Worm (Caenorhabditis elegans) whole organism, mixed stage, embryonic: Measurements from ENCODE around the gene C55A6.7.

Source experiments
- blmp-1 ChIP-seq: fragments of 150-350 bp; optimal IDR thresholded peaks from 2 replicates; lab custom pipeline; 2014; ENCODE audit warnings: missing biosample characterization, missing genetic modification characterization
- ceh-39 ChIP-seq: fragments of 150-350 bp; optimal IDR thresholded peaks from 2 replicates; lab custom pipeline; 2014; ENCODE audit warnings: missing biosample characterization, missing genetic modification characterization
- ceh-43 ChIP-seq: fragments of 200-800 bp; sonication (Bioruptor generic); optimal IDR thresholded peaks from 2 replicates; lab custom pipeline; 2018; ENCODE audit warnings: mild to moderate bottlenecking, missing genetic modification characterization, moderate library complexity, missing compliant biosample characterization
- ceh-83 ChIP-seq: fragments of 200-800 bp; sonication (Bioruptor generic); optimal IDR thresholded peaks from 2 replicates; lab custom pipeline; 2018; ENCODE audit warnings: mild to moderate bottlenecking, missing genetic modification characterization, missing compliant biosample characterization
- ces-1 ChIP-seq: fragments of 150-350 bp; optimal IDR thresholded peaks from 2 replicates; lab custom pipeline; 2014; ENCODE audit warnings: missing biosample characterization, missing genetic modification reagents, missing genetic modification characterization
- cnd-1 ChIP-seq: fragments of 200-800 bp; sonication (Bioruptor generic); optimal IDR thresholded peaks from 2 replicates; lab custom pipeline; 2018; ENCODE audit warnings: mild to moderate bottlenecking, missing genetic modification characterization, missing compliant biosample characterization
- drap-1 ChIP-seq: fragments of 200-800 bp; sonication (Bioruptor generic); optimal IDR thresholded peaks from 3 replicates; lab custom pipeline; 2018; ENCODE audit warnings: mild to moderate bottlenecking, missing genetic modification characterization, missing compliant biosample characterization
- elt-1 ChIP-seq: sonication (generic microtip); optimal IDR thresholded peaks from 2 replicates; lab custom pipeline; 2017; ENCODE audit warnings: missing genetic modification characterization, mild to moderate bottlenecking, missing compliant biosample characterization, antibody characterized with exemption, moderate library complexity, borderline replicate concordance; ENCODE audit not compliant: insufficient read depth
- elt-3 ChIP-seq: fragments of 150-350 bp; optimal IDR thresholded peaks from 2 replicates; lab custom pipeline; 2014; ENCODE audit warnings: missing biosample characterization, missing genetic modification characterization
- ham-2 ChIP-seq: fragments of 200-800 bp; sonication (Bioruptor generic); optimal IDR thresholded peaks from 2 replicates; lab custom pipeline; 2018; ENCODE audit warnings: mild to moderate bottlenecking, missing genetic modification characterization, missing compliant biosample characterization
- hlh-1 ChIP-seq: fragments of 150-350 bp; optimal IDR thresholded peaks from 2 replicates; lab custom pipeline; 2014; ENCODE audit warnings: missing biosample characterization, missing genetic modification reagents, missing genetic modification characterization
- lin-13 ChIP-seq: fragments of 150-350 bp; optimal IDR thresholded peaks from 2 replicates; lab custom pipeline; 2014; ENCODE audit warnings: missing biosample characterization, missing genetic modification characterization
- mab-5 ChIP-seq: fragments of 150-350 bp; optimal IDR thresholded peaks from 2 replicates; lab custom pipeline; 2014; ENCODE audit warnings: missing biosample characterization, missing genetic modification characterization
- mls-2 ChIP-seq: sonication (generic microtip); optimal IDR thresholded peaks from 2 replicates; lab custom pipeline; 2016; ENCODE audit warnings: mild to moderate bottlenecking, missing genetic modification characterization, moderate library complexity, missing compliant biosample characterization
- nhr-12 ChIP-seq: fragments of 150-350 bp; optimal IDR thresholded peaks from 2 replicates; lab custom pipeline; 2014; ENCODE audit warnings: missing biosample characterization, missing genetic modification characterization
- nhr-2 ChIP-seq: fragments of 150-350 bp; optimal IDR thresholded peaks from 2 replicates; lab custom pipeline; 2014; ENCODE audit warnings: missing biosample characterization, missing genetic modification characterization
- nhr-237 ChIP-seq: fragments of 150-350 bp; optimal IDR thresholded peaks from 2 replicates; lab custom pipeline; 2014; ENCODE audit warnings: missing biosample characterization, missing genetic modification characterization
- nhr-76 ChIP-seq: sonication (generic microtip); optimal IDR thresholded peaks from 2 replicates; lab custom pipeline; 2017; ENCODE audit warnings: missing biosample characterization, missing genetic modification characterization
- pha-4 ChIP-seq: fragments of 150-350 bp; optimal IDR thresholded peaks from 2 replicates; lab custom pipeline; 2018; ENCODE audit warnings: missing biosample characterization, missing genetic modification reagents, missing genetic modification characterization
- sem-2 ChIP-seq: fragments of 200-800 bp; sonication (Bioruptor generic); optimal IDR thresholded peaks from 2 replicates; lab custom pipeline; 2018; ENCODE audit warnings: mild to moderate bottlenecking, missing genetic modification characterization, missing compliant biosample characterization
- sptf-1 ChIP-seq: sonication (generic microtip); optimal IDR thresholded peaks from 2 replicates; lab custom pipeline; 2017; ENCODE audit warnings: mild to moderate bottlenecking, missing genetic modification characterization, moderate library complexity, missing compliant biosample characterization
- tbx-8 ChIP-seq: fragments of 200-800 bp; sonication (Bioruptor generic); optimal IDR thresholded peaks from 2 replicates; lab custom pipeline; 2018; ENCODE audit warnings: mild to moderate bottlenecking, missing genetic modification characterization, moderate library complexity, missing compliant biosample characterization
- unc-120 ChIP-seq: sonication (generic microtip); optimal IDR thresholded peaks from 2 replicates; lab custom pipeline; 2017; ENCODE audit warnings: missing genetic modification characterization, missing compliant biosample characterization; ENCODE audit not compliant: poor library complexity, severe bottlenecking
- unc-39 ChIP-seq: fragments of 150-350 bp; optimal IDR thresholded peaks from 2 replicates; lab custom pipeline; 2014; ENCODE audit warnings: missing biosample characterization, missing genetic modification characterization
- zip-8 ChIP-seq: fragments of 150-350 bp; optimal IDR thresholded peaks from 2 replicates; lab custom pipeline; 2014; ENCODE audit warnings: missing biosample characterization, missing genetic modification characterization
- ztf-11 ChIP-seq: fragments of 150-350 bp; optimal IDR thresholded peaks from 2 replicates; lab custom pipeline; 2014; ENCODE audit warnings: missing biosample characterization, missing genetic modification characterization

Gene C55A6.7

DNA sequence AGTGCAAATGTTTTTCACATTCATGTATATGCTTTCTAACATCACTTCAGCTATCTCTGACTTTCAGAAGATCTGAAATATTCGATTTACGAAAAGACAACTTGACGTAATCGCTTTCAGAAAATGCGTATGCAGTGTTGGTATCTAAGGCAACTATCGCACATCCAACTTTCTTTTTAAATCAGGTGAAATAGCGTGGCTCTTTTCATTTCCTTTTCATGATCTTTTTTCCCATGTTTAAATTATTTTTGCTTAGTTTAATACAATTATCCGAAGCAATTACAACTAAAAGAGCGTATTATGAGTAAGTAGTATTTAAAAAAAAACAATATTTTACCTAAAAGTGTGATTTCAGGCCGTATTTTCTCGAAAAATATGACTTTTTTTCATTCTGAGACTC lies 26.5 kb upstream of the C55A6.7 start, which contains the start of gene F38B7.11:
Gene F38B7.11 (plus strand): TSS at position 301 of the 400 bp plus-strand sequence.
- no peak for TF ChIP-seq ham-2
- no peak for TF ChIP-seq ceh-83 (GFP tag; lab: Kevin White, UChicago)
- no peak for TF ChIP-seq nhr-237 (tag; lab: Kevin White, UChicago)
- TF ChIP-seq tbx-8 = no peak
- TF ChIP-seq sptf-1 (tag; lab: Kevin White, UChicago) = no peak
- TF ChIP-seq elt-3 (tag; lab: Kevin White, UChicago) = no peak

- TF ChIP-seq hlh-1 (tag; lab: Kevin White, UChicago) (no peak), nhr-237 (tag; lab: Kevin White, UChicago) (no peak), ceh-39 (tag; lab: Kevin White, UChicago) (no peak), ztf-11 (tag; lab: Kevin White, UChicago) (no peak), mab-5 (tag; lab: Kevin White, UChicago) (no peak), tbx-8 (no peak), cnd-1 (tag; lab: Kevin White, UChicago) (no peak), elt-3 (tag; lab: Kevin White, UChicago) (no peak)
These were observed 24.9 kb upstream of the C55A6.7 start, which contains the start of gene F38B7.10 for ce11 chrV:11545227-11545626. Gene F38B7.10 (plus strand): TSS chrV:11545527.

DNA sequence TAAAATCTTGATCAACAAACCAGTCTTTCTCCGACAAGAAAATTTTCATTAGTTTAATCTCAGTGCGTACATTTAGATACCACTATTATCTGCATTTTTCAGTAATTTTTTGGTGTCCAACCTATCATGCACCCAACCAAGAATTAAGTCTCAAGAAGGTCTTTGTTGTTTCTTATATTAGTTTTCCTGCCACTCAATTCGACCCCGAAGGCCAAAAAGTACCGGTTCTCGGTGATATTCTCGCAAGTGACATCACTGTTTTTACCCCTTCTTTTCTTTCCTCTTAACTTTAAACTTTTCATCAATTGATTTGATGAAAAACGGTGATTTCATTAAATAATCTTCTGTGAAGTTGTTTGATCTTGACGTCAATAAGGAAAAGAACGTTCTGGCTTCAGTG lies 23.2 kb upstream of the C55A6.7 start, which contains the start of gene F38B7.2:
Gene F38B7.2 (plus strand): TSS at position 400 of the 400 bp plus-strand sequence.
- no peak for TF ChIP-seq nhr-12 (tag; lab: Kevin White, UChicago)
- TF ChIP-seq ceh-83 (GFP tag; lab: Kevin White, UChicago) = no peak

DNA sequence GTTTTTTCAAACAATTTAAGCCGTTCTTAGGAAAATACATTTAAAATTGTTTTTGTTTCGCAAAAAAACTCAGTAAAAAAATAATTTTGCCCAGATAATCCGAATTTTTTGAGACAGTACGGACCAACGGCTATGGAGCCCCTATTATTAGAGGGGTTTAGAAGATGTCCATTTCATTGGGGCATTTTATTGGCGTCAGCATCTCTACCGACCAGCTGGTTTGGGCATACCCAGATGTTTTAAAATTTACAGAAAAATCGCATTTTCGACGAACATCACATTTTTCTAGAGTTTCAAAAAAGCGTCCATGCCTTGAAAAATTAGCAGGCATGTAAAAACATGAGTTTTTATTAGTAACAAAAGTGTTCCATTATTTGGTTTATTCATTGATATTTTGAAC lies 21.0 kb upstream of the C55A6.7 start:
- TF ChIP-seq unc-120 (tag; lab: Kevin White, UChicago) (peak; percentile 31), drap-1 (GFP tag; lab: Kevin White, UChicago) (no peak)

DNA sequence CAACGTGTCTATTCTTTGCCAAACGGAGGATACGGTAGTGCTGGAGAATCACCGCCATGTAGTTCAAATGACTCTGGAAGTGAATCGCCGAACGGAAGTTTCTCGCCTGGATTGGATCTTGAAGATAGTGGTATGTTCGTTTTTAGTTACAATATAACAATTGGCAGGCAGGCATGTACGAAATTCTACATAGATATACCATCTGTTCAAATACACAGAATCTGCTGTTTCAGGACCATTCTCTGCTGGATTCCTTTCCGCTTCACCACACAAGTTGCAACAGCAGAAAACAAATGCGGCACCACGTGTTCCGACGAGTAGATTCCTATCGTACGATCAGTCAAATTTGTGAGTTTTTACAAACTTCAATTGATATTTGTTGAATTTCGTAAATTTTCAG lies 19.2 kb upstream of the C55A6.7 start:
- TF ChIP-seq lin-13 (tag; lab: Kevin White, UChicago) (no peak), cnd-1 (tag; lab: Kevin White, UChicago) (no peak)

DNA sequence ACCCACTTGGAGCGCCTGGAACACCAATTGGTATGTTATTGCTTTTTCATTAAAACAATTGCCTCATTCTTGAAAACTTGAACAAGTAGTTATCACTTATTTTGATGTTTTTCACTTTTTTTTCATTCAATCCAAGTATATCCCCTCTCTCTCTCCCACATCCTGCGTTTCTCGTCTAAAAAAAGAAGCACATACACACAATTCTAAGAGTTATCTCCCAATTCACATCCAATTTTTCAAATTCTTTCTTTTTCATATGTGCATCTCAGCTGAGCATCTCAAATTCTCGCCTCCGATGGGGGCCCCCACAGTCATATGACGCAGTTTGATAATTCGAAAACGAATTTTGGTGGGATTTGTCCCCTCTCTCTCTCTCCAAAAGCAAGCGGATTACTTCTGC lies 16.3 kb upstream of the C55A6.7 start:
- TF ChIP-seq ceh-43 (GFP tag; lab: Kevin White, UChicago) = no peak
- TF ChIP-seq ces-1 = peak; percentile 5

ce11 chrV:11535504-11536062 lies 15.3 kb upstream of the C55A6.7 start:
- TF ChIP-seq unc-120 (tag; lab: Kevin White, UChicago) = peak; percentile 78
- no peak for TF ChIP-seq nhr-76 (tag; lab: Kevin White, UChicago)
- TF ChIP-seq zip-8 (tag; lab: Kevin White, UChicago) = no peak
- peak; percentile 80 for TF ChIP-seq hlh-1 (tag; lab: Kevin White, UChicago)
- TF ChIP-seq, all 35 proteins: peak for 2

DNA sequence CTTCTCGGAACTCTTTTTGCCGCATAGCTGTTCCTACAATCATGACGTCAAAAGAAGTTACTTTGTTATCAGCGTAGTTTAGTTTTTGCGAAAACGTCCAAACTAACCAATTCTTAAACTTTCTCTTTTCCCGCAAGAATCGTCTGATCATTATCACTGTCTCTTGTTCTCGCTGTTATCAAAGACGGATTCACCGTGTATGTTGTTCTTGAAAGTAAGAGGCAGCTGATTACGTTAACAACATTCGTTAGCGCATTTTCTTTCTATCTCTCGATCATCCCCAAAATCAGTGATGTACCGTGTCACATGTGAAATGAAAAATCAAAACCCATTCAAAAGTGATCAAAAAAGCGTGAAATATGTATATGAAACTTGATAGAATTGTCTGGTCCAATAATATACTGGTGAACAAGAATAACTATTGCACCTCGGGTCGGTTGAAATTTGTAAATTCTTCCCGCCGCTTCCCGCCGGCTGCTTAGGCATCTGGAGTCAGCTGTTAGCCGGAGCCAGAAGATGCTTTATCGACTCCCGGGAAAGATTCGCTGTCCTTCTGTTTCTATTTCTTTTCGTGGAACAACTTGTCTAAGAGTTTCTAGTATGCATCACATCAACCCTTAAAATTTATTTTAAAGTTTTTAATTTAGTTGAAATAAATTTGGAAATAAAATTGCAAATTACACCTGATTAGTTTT lies 14.3 kb upstream of the C55A6.7 start:
- no peak for TF ChIP-seq mab-5 (tag; lab: Kevin White, UChicago)
- no peak for TF ChIP-seq tbx-8
- no peak for TF ChIP-seq ztf-11 (tag; lab: Kevin White, UChicago)
- TF ChIP-seq blmp-1 (tag; lab: Kevin White, UChicago) = peak; percentile 41
- no peak for TF ChIP-seq nhr-12 (tag; lab: Kevin White, UChicago)
- no peak for TF ChIP-seq unc-39 (tag; lab: Kevin White, UChicago)
- TF ChIP-seq hlh-1 (tag; lab: Kevin White, UChicago) = peak; percentile 97
- peak; percentile 11 for TF ChIP-seq unc-120 (tag; lab: Kevin White, UChicago)
- TF ChIP-seq ces-1 = no peak
- no peak for TF ChIP-seq nhr-2
- no peak for TF ChIP-seq ceh-83 (GFP tag; lab: Kevin White, UChicago)
- TF ChIP-seq zip-8 (tag; lab: Kevin White, UChicago) = no peak
- no peak for TF ChIP-seq mls-2
- TF ChIP-seq sem-2 (GFP tag; lab: Kevin White, UChicago) = no peak
- TF ChIP-seq pha-4 (tag; lab: Kevin White, UChicago) = no peak
- no peak for TF ChIP-seq elt-1 (tag; lab: Kevin White, UChicago)
